Fruit fly (Drosophila melanogaster) whole organism, prepupa: ENCODE results near the gene Cyt-c1L.

ENCODE experiments used
- Blimp-1 ChIP-seq: fragments of 200-800 bp; sonication (Bioruptor generic); optimal IDR thresholded peaks from 3 replicates; lab custom pipeline; 2017; ENCODE audit warnings: missing biosample characterization, missing genetic modification characterization, mild to moderate bottlenecking, moderate library complexity, missing genetic modification reagents
- CG10631 ChIP-seq: fragments of 200-800 bp; sonication (Bioruptor generic); optimal IDR thresholded peaks from 2 replicates; lab custom pipeline; 2016; ENCODE audit warnings: missing biosample characterization, missing genetic modification characterization
- CG10669 ChIP-seq: fragments of 200-800 bp; sonication (Bioruptor generic); optimal IDR thresholded peaks from 3 replicates; lab custom pipeline; 2018; ENCODE audit warnings: missing biosample characterization, mild to moderate bottlenecking, missing genetic modification characterization, moderate library complexity
- CG11294 ChIP-seq: fragments of 200-800 bp; sonication (Bioruptor generic); IDR thresholded peaks from 2 replicates; pipeline ENCODE4 v1.3.6; 2022; ENCODE audit warnings: missing biosample characterization, missing genetic modification characterization
- CG11902 ChIP-seq: fragments of 200-800 bp; sonication (Bioruptor generic); optimal IDR thresholded peaks from 3 replicates; lab custom pipeline; 2016; ENCODE audit warnings: missing biosample characterization, missing genetic modification characterization
- CG15336 ChIP-seq: fragments of 200-800 bp; sonication (Bioruptor generic); IDR thresholded peaks from 2 replicates; pipeline ENCODE4 v1.3.6; 2022; ENCODE audit warnings: missing biosample characterization, missing genetic modification characterization
- CG1621 ChIP-seq: fragments of 200-800 bp; sonication (Bioruptor generic); optimal IDR thresholded peaks from 3 replicates; lab custom pipeline; 2018; ENCODE audit warnings: missing biosample characterization, mild to moderate bottlenecking, missing genetic modification characterization
- CG16779 ChIP-seq: fragments of 200-800 bp; sonication (Bioruptor generic); optimal IDR thresholded peaks from 3 replicates; lab custom pipeline; 2017; ENCODE audit warnings: missing biosample characterization, mild to moderate bottlenecking, missing genetic modification characterization
- CG3032 ChIP-seq: fragments of 200-800 bp; optimal IDR thresholded peaks from 2 replicates; lab custom pipeline; 2019; ENCODE audit warnings: missing biosample characterization, mild to moderate bottlenecking, missing genetic modification characterization, moderate library complexity
- CG31627 ChIP-seq: fragments of 200-800 bp; sonication (Bioruptor generic); optimal IDR thresholded peaks from 3 replicates; lab custom pipeline; 2016; ENCODE audit warnings: missing biosample characterization, missing genetic modification characterization
- CG32006 ChIP-seq: fragments of 200-800 bp; sonication (Bioruptor generic); optimal IDR thresholded peaks from 3 replicates; lab custom pipeline; 2017; ENCODE audit warnings: missing biosample characterization, mild to moderate bottlenecking, missing genetic modification characterization
- CG34406 ChIP-seq: fragments of 200-800 bp; sonication (Bioruptor generic); optimal IDR thresholded peaks from 3 replicates; lab custom pipeline; 2016; ENCODE audit warnings: missing biosample characterization, missing genetic modification characterization
- CG3919 ChIP-seq: fragments of 200-800 bp; sonication (Bioruptor generic); optimal IDR thresholded peaks from 3 replicates; lab custom pipeline; 2016; ENCODE audit warnings: missing biosample characterization, missing genetic modification characterization
- CG6163 ChIP-seq: fragments of 200-800 bp; sonication (Bioruptor generic); IDR thresholded peaks from 3 replicates; pipeline ENCODE4 v1.3.6; 2022; ENCODE audit warnings: missing biosample characterization, missing genetic modification characterization
- CG6276 ChIP-seq: fragments of 200-800 bp; sonication (Bioruptor generic); optimal IDR thresholded peaks from 2 replicates; lab custom pipeline; 2017; ENCODE audit warnings: missing biosample characterization, mild to moderate bottlenecking, missing genetic modification characterization
- CG6792 ChIP-seq: fragments of 200-800 bp; sonication (Bioruptor generic); optimal IDR thresholded peaks from 3 replicates; lab custom pipeline; 2016; ENCODE audit warnings: missing biosample characterization, missing genetic modification characterization
- CG6854 ChIP-seq: fragments of 200-800 bp; sonication (Bioruptor generic); optimal IDR thresholded peaks from 2 replicates; lab custom pipeline; 2017; ENCODE audit warnings: missing biosample characterization, mild to moderate bottlenecking, missing genetic modification characterization
- CG7368 ChIP-seq: fragments of 200-800 bp; sonication (Bioruptor generic); optimal IDR thresholded peaks from 3 replicates; lab custom pipeline; 2016; ENCODE audit warnings: missing biosample characterization, missing genetic modification characterization
- CG8119 ChIP-seq: fragments of 200-800 bp; sonication (Bioruptor generic); IDR thresholded peaks from 3 replicates; pipeline ENCODE4 v1.3.6; 2022; ENCODE audit warnings: missing biosample characterization, missing genetic modification characterization
- CG8632 ChIP-seq: fragments of 200-800 bp; sonication (Bioruptor generic); optimal IDR thresholded peaks from 3 replicates; lab custom pipeline; 2016; ENCODE audit warnings: missing biosample characterization, missing genetic modification characterization
- CG9139 ChIP-seq: fragments of 200-800 bp; sonication (Bioruptor generic); optimal IDR thresholded peaks from 3 replicates; lab custom pipeline; 2017; ENCODE audit warnings: missing biosample characterization, mild to moderate bottlenecking, missing genetic modification characterization
- Eip75B ChIP-seq: fragments of 200-800 bp; sonication (Bioruptor generic); optimal IDR thresholded peaks from 3 replicates; lab custom pipeline; 2016; ENCODE audit warnings: missing biosample characterization, missing genetic modification characterization
- Eip93F ChIP-seq: fragments of 200-800 bp; sonication (Bioruptor generic); optimal IDR thresholded peaks from 2 replicates; lab custom pipeline; 2016; ENCODE audit warnings: missing biosample characterization, mild to moderate bottlenecking, missing genetic modification characterization
- Ets21C ChIP-seq: fragments of 200-800 bp; sonication (Bioruptor generic); optimal IDR thresholded peaks from 3 replicates; lab custom pipeline; 2016; ENCODE audit warnings: missing biosample characterization, missing genetic modification characterization
- Ets96B ChIP-seq: fragments of 200-800 bp; optimal IDR thresholded peaks from 2 replicates; lab custom pipeline; 2019; ENCODE audit warnings: missing biosample characterization, mild to moderate bottlenecking, missing genetic modification characterization, moderate library complexity
- Gug ChIP-seq: fragments of 200-800 bp; sonication (Bioruptor generic); IDR thresholded peaks from 2 replicates; pipeline ENCODE4 v1.3.6; 2022; ENCODE audit warnings: missing biosample characterization, missing genetic modification characterization
- Hr38 ChIP-seq: sonication (Bioruptor generic); optimal IDR thresholded peaks from 2 replicates; lab custom pipeline; 2016; ENCODE audit warnings: missing biosample characterization, missing genetic modification characterization
- Hr39 ChIP-seq: fragments of 200-800 bp; sonication (Bioruptor generic); optimal IDR thresholded peaks from 2 replicates; lab custom pipeline; 2016; ENCODE audit warnings: missing biosample characterization, missing genetic modification characterization
- Hr4 ChIP-seq: fragments of 200-800 bp; sonication (Bioruptor generic); optimal IDR thresholded peaks from 3 replicates; lab custom pipeline; 2016; ENCODE audit warnings: missing biosample characterization, missing genetic modification characterization
- Met ChIP-seq: fragments of 200-800 bp; sonication (Bioruptor generic); optimal IDR thresholded peaks from 3 replicates; lab custom pipeline; 2016; ENCODE audit warnings: missing biosample characterization, missing genetic modification characterization
- Smox ChIP-seq: fragments of 200-800 bp; sonication (Bioruptor generic); optimal IDR thresholded peaks from 3 replicates; lab custom pipeline; 2016; ENCODE audit warnings: missing biosample characterization, missing genetic modification characterization
- Sox102F ChIP-seq: fragments of 200-800 bp; sonication (Bioruptor generic); optimal IDR thresholded peaks from 2 replicates; lab custom pipeline; 2016; ENCODE audit warnings: missing biosample characterization, mild to moderate bottlenecking, missing genetic modification characterization
- Sox14 ChIP-seq: fragments of 200-800 bp; sonication (Bioruptor generic); optimal IDR thresholded peaks from 3 replicates; lab custom pipeline; 2016; ENCODE audit warnings: missing biosample characterization, missing genetic modification characterization
- Sox15 ChIP-seq: fragments of 200-800 bp; sonication (Bioruptor generic); optimal IDR thresholded peaks from 3 replicates; lab custom pipeline; 2016; ENCODE audit warnings: missing biosample characterization, missing genetic modification characterization
- achi ChIP-seq: fragments of 200-800 bp; sonication (Bioruptor generic); optimal IDR thresholded peaks from 3 replicates; lab custom pipeline; 2016; ENCODE audit warnings: missing biosample characterization, missing genetic modification characterization
- acj6 ChIP-seq: fragments of 200-800 bp; sonication (Bioruptor generic); optimal IDR thresholded peaks from 3 replicates; lab custom pipeline; 2016; ENCODE audit warnings: missing biosample characterization, missing genetic modification characterization
- dac ChIP-seq: fragments of 200-800 bp; sonication (Bioruptor generic); optimal IDR thresholded peaks from 2 replicates; lab custom pipeline; 2017; ENCODE audit warnings: missing biosample characterization, mild to moderate bottlenecking, missing genetic modification characterization
- dsx ChIP-seq: fragments of 200-800 bp; optimal IDR thresholded peaks from 3 replicates; lab custom pipeline; 2019; ENCODE audit warnings: missing biosample characterization, mild to moderate bottlenecking, missing genetic modification characterization, moderate library complexity; ENCODE audit not compliant: poor library complexity, severe bottlenecking
- eg ChIP-seq: fragments of 200-800 bp; sonication (Bioruptor generic); IDR thresholded peaks from 3 replicates; pipeline ENCODE4 v1.3.6; 2022; ENCODE audit warnings: missing biosample characterization, missing genetic modification characterization
- fd59A ChIP-seq: fragments of 200-800 bp; sonication (Bioruptor generic); optimal IDR thresholded peaks from 2 replicates; lab custom pipeline; 2017; ENCODE audit warnings: missing biosample characterization, mild to moderate bottlenecking, missing genetic modification characterization, missing genetic modification reagents
- lz ChIP-seq: fragments of 200-800 bp; sonication (Bioruptor generic); optimal IDR thresholded peaks from 3 replicates; lab custom pipeline; 2016; ENCODE audit warnings: missing biosample characterization, missing genetic modification characterization
- net ChIP-seq: fragments of 200-800 bp; sonication (Bioruptor generic); optimal IDR thresholded peaks from 3 replicates; lab custom pipeline; 2016; ENCODE audit warnings: missing biosample characterization, missing genetic modification characterization
- pdm3 ChIP-seq: fragments of 200-800 bp; sonication (Bioruptor generic); optimal IDR thresholded peaks from 3 replicates; lab custom pipeline; 2016; ENCODE audit warnings: missing biosample characterization, missing genetic modification characterization
- salr ChIP-seq, 2 experiments: fragments of 200-800 bp; sonication (Bioruptor generic); optimal IDR thresholded peaks; 3 replicates each; lab custom pipeline; 2016 to 2018; ENCODE audit warnings: missing biosample characterization in 2 of 2, missing genetic modification characterization in 2 of 2, mild to moderate bottlenecking in 1 of 2
- ss ChIP-seq, 2 experiments: fragments of 200-800 bp; sonication (Bioruptor generic); optimal IDR thresholded peaks; 2 replicates in 1 of 2; 3 replicates in 1 of 2; lab custom pipeline; 2017 to 2018; ENCODE audit warnings: mild to moderate bottlenecking in 2 of 2, missing biosample characterization in 2 of 2, missing genetic modification characterization in 2 of 2, moderate library complexity in 1 of 2
- svp ChIP-seq: fragments of 200-800 bp; sonication (Bioruptor generic); peaks from one replicate; lab custom pipeline; 2016; ENCODE audit warnings: missing biosample characterization, missing genetic modification characterization
- topi ChIP-seq: fragments of 200-800 bp; sonication (Bioruptor generic); optimal IDR thresholded peaks from 3 replicates; lab custom pipeline; 2016; ENCODE audit warnings: missing biosample characterization, missing genetic modification characterization
- vri ChIP-seq: fragments of 200-800 bp; sonication (Bioruptor generic); optimal IDR thresholded peaks from 3 replicates; lab custom pipeline; 2016; ENCODE audit warnings: missing biosample characterization, mild to moderate bottlenecking, missing genetic modification characterization

Gene Cyt-c1L

dm6 chr3R:29204033-29204432, at the start of gene Cyt-c1L:
TSS of gene Cyt-c1L (minus strand) at chr3R:29204133.
- no peak for TF ChIP-seq CG8632 (GFP tag; lab: Kevin White, UChicago)
- TF ChIP-seq CG11902: no peak
- no peak for TF ChIP-seq CG6163 (GFP tag; lab: Robert Waterston, UW)
- no peak for TF ChIP-seq Hr4 (GFP tag; lab: Kevin White, UChicago)
- no peak for TF ChIP-seq Gug (GFP tag; lab: Robert Waterston, UW)
- TF ChIP-seq Sox14 (GFP tag; lab: Kevin White, UChicago): no peak
- TF ChIP-seq CG31627 (GFP tag; lab: Kevin White, UChicago): no peak
- TF ChIP-seq pdm3 (GFP tag; lab: Kevin White, UChicago): no peak
- no peak for TF ChIP-seq fd59A (GFP tag; lab: Kevin White, UChicago)
- TF ChIP-seq ss (GFP tag; optimal IDR thresholded peaks at IDR 0.05; lab: Kevin White, UChicago): no peak
- TF ChIP-seq Smox (GFP tag; lab: Kevin White, UChicago): no peak
- TF ChIP-seq net (GFP tag; lab: Kevin White, UChicago): no peak
- no peak for TF ChIP-seq Ets21C (GFP tag; lab: Kevin White, UChicago)
- no peak for TF ChIP-seq topi (GFP tag; lab: Kevin White, UChicago)
- no peak for TF ChIP-seq salr (GFP tag; optimal IDR thresholded peaks at IDR 0.05; lab: Kevin White, UChicago)
- no peak for TF ChIP-seq CG15336 (GFP tag; lab: Robert Waterston, UW)

- peak; percentile 19 for TF ChIP-seq lz (GFP tag; lab: Kevin White, UChicago)
- no peak for TF ChIP-seq topi (GFP tag; lab: Kevin White, UChicago)
- no peak for TF ChIP-seq CG8119 (GFP tag; lab: Robert Waterston, UW)
- no peak for TF ChIP-seq CG11294 (GFP tag; lab: Robert Waterston, UW)
- no peak for TF ChIP-seq CG31627 (GFP tag; lab: Kevin White, UChicago)
- TF ChIP-seq acj6 (GFP tag; lab: Kevin White, UChicago): no peak
- TF ChIP-seq CG10631 (GFP tag; lab: Kevin White, UChicago): no peak
- TF ChIP-seq CG6854 (GFP tag; lab: Kevin White, UChicago): no peak
- peak; percentile 0 for TF ChIP-seq Met (GFP tag; lab: Kevin White, UChicago)
- no peak for TF ChIP-seq Eip93F (GFP tag; lab: Kevin White, UChicago)
- TF ChIP-seq CG6276: no peak
- TF ChIP-seq Hr39 (GFP tag; lab: Kevin White, UChicago): peak; percentile 5
- TF ChIP-seq Hr4 (GFP tag; lab: Kevin White, UChicago): no peak
- peak; percentile 40 for TF ChIP-seq svp (GFP tag; lab: Kevin White, UChicago)
- no peak for TF ChIP-seq dac (GFP tag; lab: Kevin White, UChicago)
- no peak for TF ChIP-seq CG6792 (GFP tag; lab: Kevin White, UChicago)
- no peak for TF ChIP-seq Blimp-1
- no peak for TF ChIP-seq CG10669 (GFP tag; lab: Kevin White, UChicago)
- no peak for TF ChIP-seq CG16779 (tag; lab: Kevin White, UChicago)
- TF ChIP-seq vri (GFP tag; lab: Kevin White, UChicago): no peak
- TF ChIP-seq Sox14 (GFP tag; lab: Kevin White, UChicago): no peak
- no peak for TF ChIP-seq CG11902
- TF ChIP-seq CG3032 (tag; lab: Kevin White, UChicago): no peak
- TF ChIP-seq CG7368 (GFP tag; lab: Kevin White, UChicago): no peak
- TF ChIP-seq Gug (GFP tag; lab: Robert Waterston, UW): no peak
- no peak for TF ChIP-seq CG34406 (GFP tag; lab: Kevin White, UChicago)
- no peak for TF ChIP-seq Eip75B (GFP tag; lab: Kevin White, UChicago)
- no peak for TF ChIP-seq CG1621 (tag; lab: Kevin White, UChicago)
- no peak for TF ChIP-seq Ets96B (tag; lab: Kevin White, UChicago)
- TF ChIP-seq net (GFP tag; lab: Kevin White, UChicago): no peak
- no peak for TF ChIP-seq dsx
- TF ChIP-seq achi: no peak
- no peak for TF ChIP-seq CG32006 (GFP tag; lab: Kevin White, UChicago)
- no peak for TF ChIP-seq Hr38 (GFP tag; lab: Kevin White, UChicago)
- no peak for TF ChIP-seq Smox (GFP tag; lab: Kevin White, UChicago)
- no peak for TF ChIP-seq CG8632 (GFP tag; lab: Kevin White, UChicago)
- TF ChIP-seq Sox102F (GFP tag; lab: Kevin White, UChicago): no peak
- TF ChIP-seq fd59A (GFP tag; lab: Kevin White, UChicago): no peak
- TF ChIP-seq eg (GFP tag; lab: Robert Waterston, UW): no peak
- no peak for TF ChIP-seq CG3919
- TF ChIP-seq CG15336 (GFP tag; lab: Robert Waterston, UW): no peak
- TF ChIP-seq CG9139: no peak
- no peak for TF ChIP-seq salr (GFP tag; optimal IDR thresholded peaks at IDR 0.05; lab: Kevin White, UChicago)
- TF ChIP-seq Sox15 (GFP tag; lab: Kevin White, UChicago): no peak
- TF ChIP-seq CG6163 (GFP tag; lab: Robert Waterston, UW): peak; percentile 23; the same call in 1 of the 3 replicates
- no peak for TF ChIP-seq pdm3 (GFP tag; lab: Kevin White, UChicago)
Measured at dm6 chr3R:29251418-29251817, 47.5 kb upstream of the Cyt-c1L start.
